Fruit fly (Drosophila melanogaster) whole organism, embryonic: Measurements from ENCODE around the gene CG33172.

Source experiments
- CG1024 ChIP-seq: fragments of 200-800 bp; sonication (Bioruptor generic); IDR thresholded peaks from 2 replicates; pipeline ENCODE4 v1.3.6; 2022; ENCODE audit warnings: missing biosample characterization, missing genetic modification characterization
- CG10267 ChIP-seq: fragments of 200-800 bp; sonication (Bioruptor generic); optimal IDR thresholded peaks from 2 replicates; lab custom pipeline; 2018; ENCODE audit warnings: missing biosample characterization, mild to moderate bottlenecking, missing genetic modification characterization, moderate library complexity
- CG10431 ChIP-seq: fragments of 200-800 bp; sonication (Bioruptor generic); optimal IDR thresholded peaks from 3 replicates; lab custom pipeline; 2018; ENCODE audit warnings: missing biosample characterization, mild to moderate bottlenecking, missing genetic modification characterization
- CG10654 ChIP-seq: fragments of 200-800 bp; sonication (Bioruptor generic); optimal IDR thresholded peaks from 2 replicates; lab custom pipeline; 2016; ENCODE audit warnings: missing biosample characterization, missing genetic modification characterization
- CG11695 ChIP-seq: fragments of 200-800 bp; sonication (Bioruptor generic); IDR thresholded peaks from 3 replicates; pipeline ENCODE4 v1.3.6; 2022; ENCODE audit warnings: missing biosample characterization, missing genetic modification characterization
- CG12769 ChIP-seq: fragments of 200-800 bp; sonication (Bioruptor generic); optimal IDR thresholded peaks from 2 replicates; lab custom pipeline; 2019; ENCODE audit warnings: missing biosample characterization, mild to moderate bottlenecking, missing genetic modification characterization, moderate library complexity
- CG14441 ChIP-seq: fragments of 200-800 bp; sonication (Bioruptor generic); IDR thresholded peaks from 2 replicates; pipeline ENCODE4 v1.3.6; 2022; ENCODE audit warnings: missing biosample characterization, missing genetic modification characterization
- CG14710 ChIP-seq: fragments of 200-800 bp; sonication (Bioruptor generic); optimal IDR thresholded peaks from 3 replicates; lab custom pipeline; 2019; ENCODE audit warnings: missing biosample characterization, mild to moderate bottlenecking, missing genetic modification characterization, moderate library complexity
- CG15011 ChIP-seq: fragments of 200-800 bp; sonication (Bioruptor generic); optimal IDR thresholded peaks from 3 replicates; lab custom pipeline; 2018; ENCODE audit warnings: missing biosample characterization, mild to moderate bottlenecking, missing genetic modification characterization
- CG15269 ChIP-seq: fragments of 200-800 bp; sonication (Bioruptor generic); optimal IDR thresholded peaks from 2 replicates; lab custom pipeline; 2018; ENCODE audit warnings: missing biosample characterization, mild to moderate bottlenecking, missing genetic modification characterization, moderate library complexity
- CG15514 ChIP-seq: fragments of 200-800 bp; sonication (Bioruptor generic); optimal IDR thresholded peaks from 3 replicates; lab custom pipeline; 2017; ENCODE audit warnings: missing biosample characterization, missing genetic modification characterization, mild to moderate bottlenecking, moderate library complexity, missing genetic modification reagents
- CG17359 ChIP-seq: fragments of 200-800 bp; sonication (Bioruptor generic); optimal IDR thresholded peaks from 3 replicates; lab custom pipeline; 2018; ENCODE audit warnings: missing biosample characterization, mild to moderate bottlenecking, missing genetic modification characterization, moderate library complexity
- CG1832 ChIP-seq: fragments of 200-800 bp; sonication (Bioruptor generic); optimal IDR thresholded peaks from 2 replicates; lab custom pipeline; 2017; ENCODE audit warnings: missing biosample characterization, mild to moderate bottlenecking, missing genetic modification characterization, inconsistent platforms
- CG2116 ChIP-seq: fragments of 200-800 bp; sonication (Bioruptor generic); optimal IDR thresholded peaks from 3 replicates; lab custom pipeline; 2018; ENCODE audit warnings: missing biosample characterization, mild to moderate bottlenecking, missing genetic modification characterization
- CG2199 ChIP-seq: fragments of 200-800 bp; sonication (Bioruptor generic); IDR thresholded peaks from 3 replicates; pipeline ENCODE4 v1.3.6; 2022; ENCODE audit warnings: missing biosample characterization, missing genetic modification characterization
- CG32767 ChIP-seq: fragments of 200-800 bp; sonication (Bioruptor generic); IDR thresholded peaks from 2 replicates; pipeline ENCODE4 v1.3.6; 2022; ENCODE audit warnings: missing biosample characterization, missing genetic modification characterization
- CG3281 ChIP-seq: fragments of 200-800 bp; sonication (Bioruptor generic); optimal IDR thresholded peaks from 3 replicates; lab custom pipeline; 2017; ENCODE audit warnings: missing biosample characterization, mild to moderate bottlenecking, missing genetic modification characterization
- CG42726 ChIP-seq: fragments of 200-800 bp; sonication (Bioruptor generic); IDR thresholded peaks from 2 replicates; pipeline ENCODE4 v1.3.6; 2022; ENCODE audit warnings: missing biosample characterization, missing genetic modification characterization; ENCODE audit not compliant: partially characterized antibody
- CG8089 ChIP-seq: fragments of 200-800 bp; sonication (Bioruptor generic); optimal IDR thresholded peaks from 3 replicates; lab custom pipeline; 2016; ENCODE audit warnings: missing biosample characterization, missing genetic modification characterization
- CG8924 ChIP-seq: fragments of 200-800 bp; optimal IDR thresholded peaks from 3 replicates; lab custom pipeline; 2019; ENCODE audit warnings: missing biosample characterization, mild to moderate bottlenecking, missing genetic modification characterization, moderate library complexity
- Dll ChIP-seq: fragments of 200-800 bp; sonication (Bioruptor generic); IDR thresholded peaks from 4 replicates; pipeline ENCODE4 v1.3.6; 2022; ENCODE audit warnings: missing biosample characterization, missing genetic modification characterization; ENCODE audit not compliant: partially characterized antibody
- Doc2 ChIP-seq: fragments of 200-800 bp; sonication (Bioruptor generic); IDR thresholded peaks from 2 replicates; pipeline ENCODE4 v1.3.6; 2022; ENCODE audit warnings: missing biosample characterization, missing genetic modification characterization
- Dref ChIP-seq: fragments of 200-800 bp; sonication (Bioruptor generic); IDR thresholded peaks from 2 replicates; pipeline ENCODE4 v1.3.6; 2022; ENCODE audit warnings: missing biosample characterization, missing genetic modification characterization
- Drgx ChIP-seq: fragments of 200-800 bp; sonication (Bioruptor generic); IDR thresholded peaks from 2 replicates; pipeline ENCODE4 v1.3.6; 2022; ENCODE audit warnings: missing biosample characterization, missing genetic modification characterization
- Gug ChIP-seq: fragments of 200-800 bp; sonication (Bioruptor generic); IDR thresholded peaks from 4 replicates; pipeline ENCODE4 v1.3.6; 2022; ENCODE audit warnings: missing biosample characterization, missing genetic modification characterization
- HLH4C ChIP-seq: fragments of 200-800 bp; sonication (Bioruptor generic); IDR thresholded peaks from 3 replicates; pipeline ENCODE4 v1.3.6; 2022; ENCODE audit warnings: missing biosample characterization, missing genetic modification characterization; ENCODE audit not compliant: partially characterized antibody
- Hmx ChIP-seq: fragments of 200-800 bp; sonication (Bioruptor generic); optimal IDR thresholded peaks from 2 replicates; lab custom pipeline; 2016; ENCODE audit warnings: missing biosample characterization, missing genetic modification characterization
- Hr39 ChIP-seq: fragments of >200 bp; optimal IDR thresholded peaks from 2 replicates; lab custom pipeline; 2017
- Max ChIP-seq: fragments of 200-800 bp; sonication (Bioruptor generic); optimal IDR thresholded peaks from 2 replicates; lab custom pipeline; 2016; ENCODE audit warnings: missing biosample characterization, mild to moderate bottlenecking, missing genetic modification characterization
- Med ChIP-seq: fragments of 200-800 bp; sonication (Bioruptor generic); peaks from one replicate; lab custom pipeline; 2016; ENCODE audit warnings: missing biosample characterization, missing genetic modification characterization, mild to moderate bottlenecking, inconsistent platforms, moderate library complexity
- Oaz ChIP-seq: fragments of 200-800 bp; sonication (Bioruptor generic); IDR thresholded peaks from 2 replicates; pipeline ENCODE4 v1.3.6; 2022; ENCODE audit warnings: missing biosample characterization, missing genetic modification characterization
- Ravus ChIP-seq: fragments of 200-800 bp; sonication (Bioruptor generic); IDR thresholded peaks from 2 replicates; pipeline ENCODE4 v1.3.6; 2022; ENCODE audit warnings: missing biosample characterization, missing genetic modification characterization
- Scr ChIP-seq: fragments of 200-800 bp; sonication (Bioruptor generic); IDR thresholded peaks from 2 replicates; pipeline ENCODE4 v1.3.6; 2022; ENCODE audit warnings: missing biosample characterization, missing genetic modification characterization; ENCODE audit not compliant: partially characterized antibody
- amos ChIP-seq: fragments of 200-800 bp; sonication (Bioruptor generic); IDR thresholded peaks from 2 replicates; pipeline ENCODE4 v1.3.6; 2022; ENCODE audit warnings: missing biosample characterization, missing genetic modification characterization; ENCODE audit not compliant: partially characterized antibody
- cg ChIP-seq: fragments of 200-800 bp; sonication (Bioruptor generic); optimal IDR thresholded peaks from 3 replicates; lab custom pipeline; 2019; ENCODE audit warnings: missing biosample characterization, mild to moderate bottlenecking, missing genetic modification characterization, moderate library complexity
- chinmo ChIP-seq: fragments of 200-800 bp; sonication (Bioruptor generic); IDR thresholded peaks from 4 replicates; pipeline ENCODE4 v1.3.6; 2022; ENCODE audit warnings: missing biosample characterization, missing genetic modification characterization; ENCODE audit not compliant: partially characterized antibody
- knrl ChIP-seq: fragments of 200-800 bp; sonication (Bioruptor generic); IDR thresholded peaks from 3 replicates; pipeline ENCODE4 v1.3.6; 2022; ENCODE audit warnings: missing biosample characterization, missing genetic modification characterization; ENCODE audit not compliant: partially characterized antibody
- nerfin-1 ChIP-seq: fragments of 200-800 bp; sonication (Bioruptor generic); optimal IDR thresholded peaks from 3 replicates; lab custom pipeline; 2019; ENCODE audit warnings: missing biosample characterization, mild to moderate bottlenecking, missing genetic modification characterization, moderate library complexity
- row ChIP-seq: fragments of 200-800 bp; sonication (Bioruptor generic); IDR thresholded peaks from 3 replicates; pipeline ENCODE4 v1.3.6; 2022; ENCODE audit warnings: missing biosample characterization, missing genetic modification characterization
- scrt ChIP-seq: fragments of 200-800 bp; sonication (Bioruptor generic); optimal IDR thresholded peaks from 2 replicates; lab custom pipeline; 2018; ENCODE audit warnings: missing biosample characterization, mild to moderate bottlenecking, missing genetic modification characterization, moderate library complexity
- sd ChIP-seq: fragments of 200-800 bp; sonication (Bioruptor generic); optimal IDR thresholded peaks from 3 replicates; lab custom pipeline; 2018; ENCODE audit warnings: missing biosample characterization, mild to moderate bottlenecking, missing genetic modification characterization, moderate library complexity
- sens ChIP-seq: fragments of 200-800 bp; sonication (Bioruptor generic); peaks from one replicate; lab custom pipeline; 2016; ENCODE audit warnings: missing biosample characterization, missing genetic modification characterization
- sna ChIP-seq: fragments of 200-800 bp; sonication (Bioruptor generic); IDR thresholded peaks from 2 replicates; pipeline ENCODE4 v1.3.6; 2022; ENCODE audit warnings: missing biosample characterization, missing genetic modification characterization; ENCODE audit not compliant: partially characterized antibody
- sqz ChIP-seq: fragments of 200-800 bp; sonication (Bioruptor generic); optimal IDR thresholded peaks from 3 replicates; lab custom pipeline; 2018; ENCODE audit warnings: missing biosample characterization, mild to moderate bottlenecking, missing genetic modification characterization
- tll ChIP-seq, 2 experiments: fragments of 200-800 bp in 1 of 2; fragments of >200 bp in 1 of 2; sonication (Bioruptor generic) in 1 of 2; optimal IDR thresholded peaks; 2 replicates each; lab custom pipeline; 2017 to 2019; ENCODE audit warnings: missing biosample characterization in 2 of 2, missing genetic modification characterization in 2 of 2, mild to moderate bottlenecking in 1 of 2, moderate library complexity in 1 of 2
- zen2 ChIP-seq: fragments of 200-800 bp; sonication (Bioruptor generic); IDR thresholded peaks from 3 replicates; pipeline ENCODE4 v1.3.6; 2022; ENCODE audit warnings: missing biosample characterization, missing genetic modification characterization; ENCODE audit not compliant: partially characterized antibody

Gene CG33172

DNA sequence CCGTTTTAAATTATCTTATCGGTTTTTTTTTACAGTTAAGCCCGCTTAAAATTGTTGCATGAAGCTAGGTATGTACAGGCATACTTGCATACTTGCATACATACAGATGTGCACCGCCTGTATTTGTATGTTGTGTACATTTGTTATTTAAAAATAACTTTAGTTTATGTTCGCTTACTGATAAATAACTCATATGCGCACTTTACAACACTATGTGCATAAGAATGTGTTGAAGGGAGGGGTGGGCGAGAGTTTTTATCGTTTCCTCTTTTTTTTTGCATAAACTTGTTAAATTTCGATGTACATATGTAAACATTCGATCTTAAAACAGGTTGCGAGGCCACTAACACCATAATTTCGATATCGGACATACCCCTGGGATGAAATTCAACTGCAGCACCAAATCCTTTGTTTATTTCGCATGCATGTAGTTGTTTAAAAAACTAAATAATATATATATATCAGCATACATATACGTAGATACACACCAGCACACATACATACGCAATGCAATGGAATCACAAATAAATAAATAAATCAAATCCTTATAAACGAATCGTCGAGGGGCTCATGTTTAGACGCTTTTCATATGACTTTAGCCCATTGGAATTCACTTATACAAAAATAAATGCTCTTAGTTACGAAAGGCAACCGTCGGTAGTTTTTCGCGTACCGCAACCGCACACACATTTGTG lies 9.6 kb upstream of the CG33172 start:
- TF ChIP-seq CG12769 (no peak), Hr39 (lab: Kevin White, UChicago) (no peak), CG8924 (tag; lab: Kevin White, UChicago) (peak; percentile 53), CG15011 (GFP tag; lab: Kevin White, UChicago) (no peak), sd (tag; lab: Kevin White, UChicago) (peak; percentile 60), Doc2 (no peak), nerfin-1 (peak; percentile 59), Hmx (no peak), CG42726 (no peak), Drgx (GFP tag; lab: Robert Waterston, UW) (no peak), cg (GFP tag; lab: Kevin White, UChicago) (peak; percentile 68), sens (peak; percentile 39), Oaz (no peak), CG8089 (GFP tag; lab: Kevin White, UChicago) (no peak), CG32767 (no peak), CG10267 (tag; lab: Kevin White, UChicago) (peak; percentile 66), CG1832 (no peak), chinmo (GFP tag; lab: Robert Waterston, UW) (0 out of 4 replicates have a peak, but pooled peaks have one; percentile 58), Ravus (GFP tag; lab: Robert Waterston, UW) (no peak), CG10431 (no peak), CG10654 (GFP tag; lab: Kevin White, UChicago) (no peak), Med (GFP tag; lab: Kevin White, UChicago) (peak; percentile 35)

DNA sequence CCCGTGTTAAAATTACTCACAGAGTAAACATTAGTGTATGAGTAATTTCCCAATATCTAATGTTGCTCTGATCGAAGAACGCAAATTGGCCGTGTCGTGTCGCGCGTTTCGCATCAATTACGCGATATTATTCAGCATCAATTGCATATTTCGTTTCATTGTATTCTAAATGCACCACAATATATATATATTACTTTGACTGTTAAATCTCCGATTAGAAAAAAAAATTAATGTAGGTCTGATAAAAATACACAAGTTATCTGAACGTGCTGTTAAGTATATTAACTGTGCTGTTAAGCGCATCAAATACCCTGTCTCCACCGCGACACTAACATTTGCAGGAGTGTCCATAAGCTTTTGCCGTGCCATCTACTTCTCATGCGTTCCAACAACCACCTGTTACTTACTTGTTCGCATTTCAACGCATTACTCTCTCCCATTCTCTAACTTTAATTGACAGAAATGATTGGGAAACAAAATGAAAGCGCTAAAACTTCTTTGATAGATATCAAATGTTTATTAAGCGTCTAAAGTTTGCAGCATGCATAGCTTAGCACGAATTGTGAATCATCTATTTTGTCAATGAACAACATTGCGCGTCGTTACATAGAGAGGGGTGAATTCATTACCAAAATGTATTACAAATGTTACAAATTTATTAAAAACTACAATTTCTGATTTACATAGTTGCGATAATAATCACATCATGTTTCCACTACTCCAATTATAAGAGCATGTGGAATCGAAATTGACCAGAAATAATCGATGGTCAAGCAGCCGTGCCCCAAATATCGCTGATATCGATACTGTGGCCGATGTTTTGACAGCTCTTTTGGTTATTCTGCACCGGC lies 8.8 kb upstream of the CG33172 start, which contains the start of the genes Graf and mRpL3:
Graf (minus strand) TSS at position 287 of the 851 bp plus-strand sequence.
mRpL3 (plus strand) TSS at position 802 of the 851 bp plus-strand sequence.
- TF ChIP-seq row (GFP tag; lab: Robert Waterston, UW), result peak; percentile 57
- TF ChIP-seq CG1024, result peak; percentile 11; the same call in 1 of the 2 replicates
- no peak for TF ChIP-seq CG3281 (GFP tag; lab: Kevin White, UChicago)
- TF ChIP-seq Dll (GFP tag; lab: Robert Waterston, UW), result peak; percentile 85; the same call in 3 of the 4 replicates
- 0 out of 2 replicates have a peak, but pooled peaks have one; percentile 14 for TF ChIP-seq CG14441 (GFP tag; lab: Robert Waterston, UW)
- TF ChIP-seq CG8924 (tag; lab: Kevin White, UChicago), result peak; percentile 30
- peak in 1 of 2 experiments; percentile 2 for TF ChIP-seq tll (GFP tag; optimal IDR thresholded peaks at IDR 0.05; lab: Kevin White, UChicago)
- no peak for TF ChIP-seq Gug (GFP tag; lab: Robert Waterston, UW)
- TF ChIP-seq sqz, result peak; percentile 52
- peak; percentile 41 for TF ChIP-seq CG14710
- TF ChIP-seq HLH4C (GFP tag; lab: Robert Waterston, UW), result peak; percentile 91
- peak; percentile 47 for TF ChIP-seq CG2116 (GFP tag; lab: Kevin White, UChicago)
- peak; percentile 48 for TF ChIP-seq Med (GFP tag; lab: Kevin White, UChicago)
- peak; percentile 86 for TF ChIP-seq Scr
- peak; percentile 19 for TF ChIP-seq CG15514 (GFP tag; lab: Kevin White, UChicago)
- 0 out of 3 replicates have a peak, but pooled peaks have one; percentile 22 for TF ChIP-seq CG11695
- TF ChIP-seq knrl (GFP tag; lab: Robert Waterston, UW), result peak; percentile 89
- no peak for TF ChIP-seq Max (GFP tag; lab: Kevin White, UChicago)
- peak; percentile 88 for TF ChIP-seq zen2
- TF ChIP-seq scrt (GFP tag; lab: Kevin White, UChicago), result peak; percentile 61
- no peak for TF ChIP-seq CG15269 (tag; lab: Kevin White, UChicago)
- TF ChIP-seq CG2199 (GFP tag; lab: Robert Waterston, UW), result no peak
- peak; percentile 83 for TF ChIP-seq sna (GFP tag; lab: Robert Waterston, UW)
- peak; percentile 95 for TF ChIP-seq amos (GFP tag; lab: Robert Waterston, UW)
- peak; percentile 93 for TF ChIP-seq Dref
- peak; percentile 67 for TF ChIP-seq CG17359 (tag; lab: Kevin White, UChicago)
